Worm (Caenorhabditis elegans): Measurements from ENCODE around the gene trx-3.

ce11 chrIV:4526028-4526427, 39.2 kb downstream of the trx-3 start:
- TF ChIP-seq nhr-11 (tag; optimal IDR thresholded peaks at IDR 0.05) (no peak), aha-1 (tag; optimal IDR thresholded peaks at IDR 0.05) (no peak), ceh-82 (tag; optimal IDR thresholded peaks at IDR 0.05) (no peak)
